Worm (Caenorhabditis elegans): Measurements from ENCODE around the gene H13N06.2.

- no peak for TF ChIP-seq ceh-9 (tag; optimal IDR thresholded peaks at IDR 0.05)
- TF ChIP-seq C08G9.2 (tag; optimal IDR thresholded peaks at IDR 0.05) = no peak
- TF ChIP-seq fkh-10 (GFP tag; optimal IDR thresholded peaks at IDR 0.05) = no peak
- TF ChIP-seq pha-4 (tag; optimal IDR thresholded peaks at IDR 0.05) = no peak
- no peak for TF ChIP-seq unc-3 (GFP tag; conservative IDR thresholded peaks at IDR 0.05)
- TF ChIP-seq unc-3 (tag; optimal IDR thresholded peaks at IDR 0.05) = no peak
- TF ChIP-seq Y22D7AL.16 (tag; optimal IDR thresholded peaks at IDR 0.05) = no peak
- no peak for TF ChIP-seq ref-2 (tag; optimal IDR thresholded peaks at IDR 0.05)
- no peak for TF ChIP-seq hlh-15 (tag; optimal IDR thresholded peaks at IDR 0.05)
- TF ChIP-seq ceh-45 (GFP tag; IDR thresholded peaks at IDR 0.05) = no peak
- TF ChIP-seq elt-2 (tag; optimal IDR thresholded peaks at IDR 0.05) = no peak
- TF ChIP-seq sdc-2 (tag; optimal IDR thresholded peaks at IDR 0.05) = no peak
- no peak for TF ChIP-seq T23F11.4 (GFP tag; optimal IDR thresholded peaks at IDR 0.05)
- TF ChIP-seq dmd-4 (tag; optimal IDR thresholded peaks at IDR 0.05; ENCODE audit: borderline replicate concordance) = no peak
- TF ChIP-seq fkh-6 (tag; optimal IDR thresholded peaks at IDR 0.05) = no peak
Measured at ce11 chrX:15491110-15491509, 3.2 kb downstream of the H13N06.2 start.

Measured in whole organism, late embryonic.